Worm (Caenorhabditis elegans) whole organism, L3 larva: Measurements from ENCODE around the gene W05B10.3.

Experiments
- R02D3.7 ChIP-seq: fragments of 150-350 bp; optimal IDR thresholded peaks from 2 replicates; lab custom pipeline; 2014; ENCODE audit warnings: missing biosample characterization, missing genetic modification characterization
- ZK546.5 ChIP-seq: sonication (generic microtip); optimal IDR thresholded peaks from 2 replicates; lab custom pipeline; 2017; ENCODE audit warnings: missing biosample characterization, missing genetic modification characterization
- aly-2 ChIP-seq: fragments of 150-350 bp; optimal IDR thresholded peaks from 2 replicates; lab custom pipeline; 2014; ENCODE audit warnings: missing biosample characterization, missing genetic modification characterization
- ceh-16 ChIP-seq: sonication (generic microtip); optimal IDR thresholded peaks from 2 replicates; lab custom pipeline; 2017; ENCODE audit warnings: missing biosample characterization, missing genetic modification characterization
- ceh-28 ChIP-seq: fragments of 150-350 bp; optimal IDR thresholded peaks from 2 replicates; lab custom pipeline; 2014; ENCODE audit warnings: missing biosample characterization, missing genetic modification reagents, missing genetic modification characterization
- ceh-82 ChIP-seq: fragments of 150-350 bp; optimal IDR thresholded peaks from 2 replicates; lab custom pipeline; 2014; ENCODE audit warnings: missing biosample characterization, missing genetic modification characterization
- ceh-9 ChIP-seq: sonication (generic microtip); optimal IDR thresholded peaks from 2 replicates; lab custom pipeline; 2018; ENCODE audit warnings: missing biosample characterization, missing genetic modification characterization
- elt-1 ChIP-seq: fragments of 150-350 bp; optimal IDR thresholded peaks from 2 replicates; lab custom pipeline; 2014; ENCODE audit warnings: missing biosample characterization, missing genetic modification characterization
- elt-2 ChIP-seq: sonication (generic microtip); optimal IDR thresholded peaks from 2 replicates; lab custom pipeline; 2016; ENCODE audit warnings: missing genetic modification reagents, mild to moderate bottlenecking, missing genetic modification characterization, missing compliant biosample characterization
- elt-3 ChIP-seq, 3 experiments: fragments of 150-350 bp in 1 of 3; sonication (generic microtip) in 2 of 3; optimal IDR thresholded peaks; 2 replicates in 2 of 3; 4 replicates in 1 of 3; lab custom pipeline; 2014 to 2017; ENCODE audit warnings: missing biosample characterization in 3 of 3, missing genetic modification characterization in 3 of 3
- eor-1 ChIP-seq, 2 experiments: fragments of 150-350 bp; optimal IDR thresholded peaks; 2 replicates each; lab custom pipeline; 2014 to 2018; ENCODE audit warnings: missing biosample characterization in 2 of 2, missing genetic modification characterization in 2 of 2
- fkh-10 ChIP-seq: sonication (generic microtip); optimal IDR thresholded peaks from 2 replicates; lab custom pipeline; 2017; ENCODE audit warnings: missing biosample characterization, missing genetic modification reagents, missing genetic modification characterization
- fos-1 ChIP-seq: fragments of 150-350 bp; optimal IDR thresholded peaks from 2 replicates; lab custom pipeline; 2014; ENCODE audit warnings: missing biosample characterization, missing genetic modification characterization
- lsy-12 ChIP-seq: sonication (generic microtip); optimal IDR thresholded peaks from 2 replicates; lab custom pipeline; 2016; ENCODE audit warnings: mild to moderate bottlenecking, missing genetic modification characterization, missing compliant biosample characterization
- mdl-1 ChIP-seq: fragments of 150-350 bp; optimal IDR thresholded peaks from 2 replicates; lab custom pipeline; 2014; ENCODE audit warnings: missing biosample characterization, missing genetic modification characterization
- mml-1 ChIP-seq: fragments of 150-350 bp; sonication (generic microtip); optimal IDR thresholded peaks from 3 replicates; lab custom pipeline; 2014; ENCODE audit warnings: missing biosample characterization, missing genetic modification characterization
- nhr-11 ChIP-seq: fragments of 150-350 bp; optimal IDR thresholded peaks from 2 replicates; lab custom pipeline; 2014; ENCODE audit warnings: missing biosample characterization, missing genetic modification characterization
- nhr-12 ChIP-seq: fragments of 150-350 bp; optimal IDR thresholded peaks from 2 replicates; lab custom pipeline; 2014; ENCODE audit warnings: missing biosample characterization, missing genetic modification characterization
- nhr-25 ChIP-seq: sonication (generic microtip); optimal IDR thresholded peaks from 2 replicates; lab custom pipeline; 2017; ENCODE audit warnings: missing biosample characterization, missing genetic modification characterization
- nhr-43 ChIP-seq: sonication (generic microtip); optimal IDR thresholded peaks from 2 replicates; lab custom pipeline; 2016; ENCODE audit warnings: mild to moderate bottlenecking, missing genetic modification characterization, missing compliant biosample characterization; ENCODE audit not compliant: poor library complexity, severe bottlenecking
- nhr-76 ChIP-seq: fragments of 150-350 bp; sonication (generic microtip); optimal IDR thresholded peaks from 5 replicates; lab custom pipeline; 2014; ENCODE audit warnings: missing biosample characterization, missing genetic modification characterization
- nhr-77 ChIP-seq: fragments of 150-350 bp; optimal IDR thresholded peaks from 2 replicates; lab custom pipeline; 2014; ENCODE audit warnings: missing biosample characterization, missing genetic modification characterization
- pha-4 ChIP-seq: fragments of 150-350 bp; optimal IDR thresholded peaks from 2 replicates; lab custom pipeline; 2014; ENCODE audit warnings: missing biosample characterization, missing genetic modification reagents, missing genetic modification characterization
- pqm-1 ChIP-seq: fragments of 150-350 bp; optimal IDR thresholded peaks from 2 replicates; lab custom pipeline; 2017; ENCODE audit warnings: missing biosample characterization, missing genetic modification characterization, inconsistent platforms
- sea-2 ChIP-seq: fragments of 150-350 bp; sonication (generic microtip); optimal IDR thresholded peaks from 4 replicates; lab custom pipeline; 2014; ENCODE audit warnings: missing biosample characterization, missing genetic modification reagents, missing genetic modification characterization
- snpc-4 ChIP-seq: fragments of 150-350 bp; optimal IDR thresholded peaks from 2 replicates; lab custom pipeline; 2014; ENCODE audit warnings: missing biosample characterization, missing genetic modification characterization
- tbx-2 ChIP-seq: sonication (generic microtip); optimal IDR thresholded peaks from 2 replicates; lab custom pipeline; 2016; ENCODE audit warnings: mild to moderate bottlenecking, missing genetic modification characterization, missing compliant biosample characterization
- unc-39 ChIP-seq: sonication (generic microtip); optimal IDR thresholded peaks from 4 replicates; lab custom pipeline; 2017; ENCODE audit warnings: missing biosample characterization, missing genetic modification characterization
- unc-62 ChIP-seq: fragments of 150-350 bp; sonication (generic microtip); optimal IDR thresholded peaks from 4 replicates; lab custom pipeline; 2014; ENCODE audit warnings: missing biosample characterization, missing genetic modification reagents, missing genetic modification characterization
- zag-1 ChIP-seq: fragments of 150-350 bp; optimal IDR thresholded peaks from 2 replicates; lab custom pipeline; 2014; ENCODE audit warnings: missing biosample characterization, missing genetic modification characterization
- ztf-11 ChIP-seq: fragments of 150-350 bp; optimal IDR thresholded peaks from 2 replicates; lab custom pipeline; 2014; ENCODE audit warnings: missing biosample characterization, missing genetic modification characterization
- ztf-4 ChIP-seq: fragments of 150-350 bp; optimal IDR thresholded peaks from 2 replicates; lab custom pipeline; 2014; ENCODE audit warnings: missing biosample characterization, missing genetic modification characterization

The W05B10.3 gene

ce11 chrV:12683205-12683604 is 21.7 kb upstream of the W05B10.3 start:
- no peak for TF ChIP-seq elt-3 (tag; optimal IDR thresholded peaks at IDR 0.05; lab: Kevin White, UChicago)
- no peak for TF ChIP-seq ZK546.5 (tag; lab: Kevin White, UChicago)
- TF ChIP-seq unc-39 (tag; lab: Kevin White, UChicago) = no peak
- TF ChIP-seq elt-1 (tag; lab: Kevin White, UChicago) = no peak
- TF ChIP-seq mml-1 (tag; lab: Kevin White, UChicago) = no peak
- TF ChIP-seq elt-2 (tag; lab: Kevin White, UChicago) = no peak
- TF ChIP-seq unc-62 = no peak
- no peak for TF ChIP-seq zag-1 (tag; lab: Kevin White, UChicago)
- TF ChIP-seq R02D3.7 (tag; lab: Kevin White, UChicago) = no peak
- no peak for TF ChIP-seq eor-1 (tag; optimal IDR thresholded peaks at IDR 0.05; lab: Kevin White, UChicago)
- TF ChIP-seq nhr-76 (tag; lab: Kevin White, UChicago) = no peak
- no peak for TF ChIP-seq pha-4 (tag; lab: Kevin White, UChicago)
- no peak for TF ChIP-seq nhr-43
- TF ChIP-seq snpc-4 = no peak

DNA sequence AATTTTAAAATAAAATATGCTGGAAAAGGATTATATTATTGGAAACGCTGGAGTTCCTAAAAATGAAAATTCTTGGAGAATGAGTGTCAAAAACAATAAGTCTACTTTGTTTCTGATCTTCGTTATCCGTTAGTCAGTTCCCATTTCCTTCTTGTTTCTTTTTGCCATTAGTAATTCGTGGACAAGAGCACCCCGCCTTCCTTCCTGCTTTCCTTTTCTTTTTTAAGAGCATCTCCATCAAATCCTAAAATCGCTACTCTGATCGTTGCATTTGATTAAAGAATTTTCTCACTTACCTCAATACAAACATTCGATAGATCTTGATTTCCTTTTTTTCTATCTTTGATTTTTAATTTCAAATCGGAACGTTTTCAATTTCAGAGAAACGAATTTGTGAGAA is 18.3 kb upstream of the W05B10.3 start, which contains the start of gene frpr-15:
Gene frpr-15 (plus strand): TSS at position 301 of the 400 bp plus-strand sequence.
- no peak for TF ChIP-seq nhr-77 (tag; lab: Kevin White, UChicago)

- TF ChIP-seq ztf-4 (tag; lab: Kevin White, UChicago) (no peak), ceh-28 (tag; lab: Kevin White, UChicago) (no peak), sea-2 (no peak), ztf-11 (tag; lab: Kevin White, UChicago) (no peak)
Observed at ce11 chrV:12679292-12679691, 17.8 kb upstream of the W05B10.3 start.

DNA sequence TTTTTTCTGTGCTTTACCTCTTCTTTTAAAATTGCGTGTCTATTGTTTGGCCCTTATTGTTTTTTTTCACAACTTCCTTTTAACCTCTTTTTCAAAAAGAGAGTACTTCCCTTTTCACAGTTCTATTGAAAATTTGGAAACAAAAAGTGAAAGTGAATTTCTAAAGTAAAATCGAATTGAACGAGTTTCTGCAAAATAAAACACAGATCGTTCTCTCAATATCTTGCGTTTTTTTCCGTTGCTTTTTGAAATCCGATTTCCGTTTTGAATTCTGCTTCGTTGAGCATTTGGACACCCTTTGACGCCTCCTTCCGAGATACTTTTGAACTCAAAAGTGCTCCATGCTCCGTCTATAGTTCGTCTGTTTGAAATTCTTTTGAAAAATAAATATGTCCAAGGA is 14.8 kb upstream of the W05B10.3 start:
- TF ChIP-seq elt-3 (tag; optimal IDR thresholded peaks at IDR 0.05; lab: Kevin White, UChicago) (no peak), fkh-10 (GFP tag; lab: Kevin White, UChicago) (peak; percentile 57)

ce11 chrV:12673745-12674144 is 12.2 kb upstream of the W05B10.3 start:
- TF ChIP-seq fkh-10 (GFP tag; lab: Kevin White, UChicago) (peak; percentile 81), ceh-82 (no peak)
- TF ChIP-seq, all 47 proteins: peak for 1

DNA sequence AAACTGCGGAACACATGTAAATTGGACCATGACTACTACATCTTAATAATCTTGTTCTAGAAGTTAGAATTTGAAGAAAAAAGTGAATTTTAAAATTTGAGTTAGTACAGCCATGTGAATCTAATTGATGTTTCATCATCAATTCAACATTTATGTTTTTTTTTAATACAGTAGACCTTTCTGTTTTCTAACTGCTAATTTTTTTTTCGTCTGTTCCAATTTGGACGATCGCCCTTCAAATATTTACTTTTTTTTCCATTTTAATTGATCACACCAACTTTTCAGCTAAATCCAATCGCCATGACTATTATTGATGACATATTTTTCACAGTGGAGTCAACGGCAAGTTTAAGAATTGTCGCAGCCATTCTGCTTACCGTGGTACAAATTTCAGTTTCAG is 9.1 kb upstream of the W05B10.3 start, which contains the start of gene srx-116:
Gene srx-116 (plus strand): TSS at position 301 of the 400 bp plus-strand sequence.
- TF ChIP-seq lsy-12 (tag; lab: Kevin White, UChicago) (no peak), aly-2 (tag; lab: Kevin White, UChicago) (no peak), ceh-82 (no peak), nhr-11 (no peak), nhr-76 (tag; lab: Kevin White, UChicago) (no peak), mdl-1 (tag; lab: Kevin White, UChicago) (no peak), tbx-2 (no peak), ceh-16 (tag; lab: Kevin White, UChicago) (no peak), mml-1 (tag; lab: Kevin White, UChicago) (no peak), ztf-11 (tag; lab: Kevin White, UChicago) (no peak), ceh-9 (tag; lab: Kevin White, UChicago) (no peak), nhr-25 (tag; lab: Kevin White, UChicago) (no peak), ceh-28 (tag; lab: Kevin White, UChicago) (no peak), nhr-12 (no peak), elt-2 (tag; lab: Kevin White, UChicago) (no peak), fos-1 (tag; lab: Kevin White, UChicago) (no peak), elt-3 (tag; optimal IDR thresholded peaks at IDR 0.05; lab: Kevin White, UChicago) (no peak), pqm-1 (tag; lab: Kevin White, UChicago) (no peak), nhr-43 (no peak)
